Fruit fly (Drosophila melanogaster) whole organism, embryonic: Measurements from ENCODE around the gene Arp8.

Experiments
- CG1603 ChIP-seq: fragments of 200-800 bp; sonication (Bioruptor generic); optimal IDR thresholded peaks from 2 replicates; lab custom pipeline; 2019; ENCODE audit warnings: missing biosample characterization, mild to moderate bottlenecking, missing genetic modification characterization, moderate library complexity
- CG17359 ChIP-seq: fragments of 200-800 bp; sonication (Bioruptor generic); optimal IDR thresholded peaks from 3 replicates; lab custom pipeline; 2018; ENCODE audit warnings: missing biosample characterization, mild to moderate bottlenecking, missing genetic modification characterization, moderate library complexity
- CG1832 ChIP-seq: fragments of 200-800 bp; sonication (Bioruptor generic); optimal IDR thresholded peaks from 2 replicates; lab custom pipeline; 2017; ENCODE audit warnings: missing biosample characterization, mild to moderate bottlenecking, missing genetic modification characterization, inconsistent platforms
- CG2712 ChIP-seq: fragments of 200-800 bp; optimal IDR thresholded peaks from 3 replicates; lab custom pipeline; 2019; ENCODE audit warnings: missing biosample characterization, mild to moderate bottlenecking, missing genetic modification characterization, moderate library complexity
- CG7987 ChIP-seq: fragments of 200-800 bp; sonication (Bioruptor generic); optimal IDR thresholded peaks from 2 replicates; lab custom pipeline; 2018; ENCODE audit warnings: missing biosample characterization, mild to moderate bottlenecking, missing genetic modification characterization, moderate library complexity
- E2f1 ChIP-seq: fragments of 200-800 bp; sonication (Bioruptor generic); IDR thresholded peaks from 2 replicates; pipeline ENCODE4 v1.3.6; 2022; ENCODE audit warnings: missing biosample characterization, missing genetic modification characterization
- Ets65A ChIP-seq: fragments of 200-800 bp; sonication (Bioruptor generic); peaks from one replicate; lab custom pipeline; 2016; ENCODE audit warnings: missing biosample characterization, missing genetic modification characterization
- Hmr ChIP-seq: fragments of 200-800 bp; sonication (Bioruptor generic); optimal IDR thresholded peaks from 3 replicates; lab custom pipeline; 2017; ENCODE audit warnings: mild to moderate bottlenecking, missing biosample characterization, missing genetic modification reagents, missing genetic modification characterization
- Kr ChIP-seq: fragments of 200-800 bp; sonication (Bioruptor generic); optimal IDR thresholded peaks from 2 replicates; lab custom pipeline; 2017; ENCODE audit warnings: missing biosample characterization, mild to moderate bottlenecking, missing genetic modification characterization
- MESR4 ChIP-seq: fragments of 200-800 bp; sonication (Bioruptor generic); optimal IDR thresholded peaks from 2 replicates; lab custom pipeline; 2018; ENCODE audit warnings: missing biosample characterization, mild to moderate bottlenecking, missing genetic modification characterization, moderate library complexity
- Nf-YB ChIP-seq: fragments of 200-800 bp; sonication (Bioruptor generic); optimal IDR thresholded peaks from 3 replicates; lab custom pipeline; 2019; ENCODE audit warnings: missing biosample characterization, mild to moderate bottlenecking, missing genetic modification characterization, moderate library complexity
- Nf-YC ChIP-seq: fragments of 200-800 bp; optimal IDR thresholded peaks from 3 replicates; lab custom pipeline; 2019; ENCODE audit warnings: missing biosample characterization, mild to moderate bottlenecking, missing genetic modification characterization, moderate library complexity
- Pdp1 ChIP-seq, 2 experiments: fragments of 200-800 bp; sonication (Bioruptor generic); optimal IDR thresholded peaks; 3 replicates each; lab custom pipeline; 2016; ENCODE audit warnings: missing biosample characterization in 2 of 2, missing genetic modification characterization in 2 of 2, mild to moderate bottlenecking in 1 of 2, moderate library complexity in 1 of 2
- Trl ChIP-seq, 3 experiments: fragments of >200 bp in 2 of 3; fragments of 200-800 bp in 1 of 3; sonication (Bioruptor generic) in 1 of 3; optimal IDR thresholded peaks; 2 replicates in 1 of 3; 3 replicates in 2 of 3; lab custom pipeline; 2016 to 2017; ENCODE audit warnings: missing biosample characterization in 1 of 3, missing genetic modification characterization in 1 of 3
- al ChIP-seq: fragments of 200-800 bp; sonication (Bioruptor generic); IDR thresholded peaks from 2 replicates; pipeline ENCODE4 v1.3.6; 2022; ENCODE audit warnings: missing biosample characterization, missing genetic modification characterization
- dmrt11E ChIP-seq: fragments of 200-800 bp; sonication (Bioruptor generic); optimal IDR thresholded peaks from 3 replicates; lab custom pipeline; 2018; ENCODE audit warnings: missing biosample characterization, mild to moderate bottlenecking, missing genetic modification characterization, moderate library complexity
- dpn ChIP-seq, 2 experiments: fragments of 200-800 bp; sonication (Bioruptor generic); optimal IDR thresholded peaks; 3 replicates each; lab custom pipeline; 2016; ENCODE audit warnings: missing biosample characterization in 2 of 2, missing genetic modification characterization in 2 of 2
- fd64A ChIP-seq: fragments of 200-800 bp; sonication (Bioruptor generic); optimal IDR thresholded peaks from 3 replicates; lab custom pipeline; 2018; ENCODE audit warnings: missing biosample characterization, mild to moderate bottlenecking, missing genetic modification characterization
- gem ChIP-seq: fragments of 200-800 bp; sonication (Bioruptor generic); optimal IDR thresholded peaks from 2 replicates; lab custom pipeline; 2019; ENCODE audit warnings: missing biosample characterization, mild to moderate bottlenecking, missing genetic modification characterization, moderate library complexity
- oc ChIP-seq: fragments of 200-800 bp; sonication (Bioruptor generic); optimal IDR thresholded peaks from 2 replicates; lab custom pipeline; 2018; ENCODE audit warnings: missing biosample characterization, mild to moderate bottlenecking, missing genetic modification characterization, moderate library complexity
- otp ChIP-seq: fragments of 200-800 bp; sonication (Bioruptor generic); IDR thresholded peaks from 3 replicates; pipeline ENCODE4, ENCODE4 v1.3.6; 2022; ENCODE audit warnings: missing biosample characterization, missing genetic modification characterization
- sens ChIP-seq: fragments of 200-800 bp; sonication (Bioruptor generic); peaks from one replicate; lab custom pipeline; 2016; ENCODE audit warnings: missing biosample characterization, missing genetic modification characterization
- tgo ChIP-seq: fragments of 200-800 bp; sonication (Bioruptor generic); IDR thresholded peaks from 3 replicates; pipeline ENCODE4 v1.3.6; 2022; ENCODE audit warnings: missing biosample characterization, missing genetic modification characterization

Gene Arp8

DNA sequence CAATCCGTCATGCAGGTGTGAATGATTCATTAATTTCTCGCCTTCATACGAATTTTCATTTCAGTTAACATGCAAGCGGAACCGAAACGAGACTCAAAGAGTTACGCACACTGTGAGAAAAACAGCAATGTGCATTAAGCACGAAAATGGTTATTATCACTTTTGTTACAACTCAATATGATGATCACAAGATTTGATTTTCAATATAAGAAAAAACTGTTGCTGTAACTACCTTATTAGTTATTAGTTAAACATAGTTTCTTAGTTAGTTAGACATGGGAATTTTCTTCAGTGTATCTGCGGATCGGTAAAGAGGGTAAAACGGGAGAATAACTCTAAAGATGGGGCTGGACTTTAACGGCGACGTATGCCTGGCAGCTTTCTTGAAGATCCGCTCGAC is 45.8 kb downstream of the Arp8 start:
- TF ChIP-seq al (GFP tag; lab: Robert Waterston, UW) (no peak), dmrt11E (tag; lab: Kevin White, UChicago) (peak; percentile 25), CG1603 (tag; lab: Kevin White, UChicago) (peak; percentile 6), sens (peak; percentile 60), CG17359 (tag; lab: Kevin White, UChicago) (no peak), gem (tag; lab: Kevin White, UChicago) (peak; percentile 4), fd64A (GFP tag; lab: Kevin White, UChicago) (no peak), oc (tag; lab: Kevin White, UChicago) (no peak), CG2712 (tag; lab: Kevin White, UChicago) (peak; percentile 4)

- TF ChIP-seq Hmr (GFP tag; lab: Kevin White, UChicago) = no peak
- no peak for TF ChIP-seq CG7987 (GFP tag; lab: Kevin White, UChicago)
- TF ChIP-seq Nf-YB (GFP tag; lab: Kevin White, UChicago) = peak; percentile 23
- TF ChIP-seq Pdp1 (GFP tag; optimal IDR thresholded peaks at IDR 0.05; lab: Kevin White, UChicago) = no peak
- TF ChIP-seq E2f1 (GFP tag; lab: Robert Waterston, UW) = no peak
- TF ChIP-seq Ets65A (GFP tag; lab: Kevin White, UChicago) = peak; percentile 61
- no peak for TF ChIP-seq MESR4 (GFP tag; lab: Kevin White, UChicago)
- TF ChIP-seq Trl (optimal IDR thresholded peaks at IDR 0.05; lab: Kevin White, UChicago) = peak; percentile 29 to 38
- no peak for TF ChIP-seq Trl (GFP tag; optimal IDR thresholded peaks at IDR 0.05; lab: Kevin White, UChicago)
- TF ChIP-seq dpn (GFP tag; optimal IDR thresholded peaks at IDR 0.05; lab: Kevin White, UChicago) = no peak
- peak; percentile 83 for TF ChIP-seq Nf-YC (tag; lab: Kevin White, UChicago)
- no peak for TF ChIP-seq otp (GFP tag; lab: Robert Waterston, UW)
- TF ChIP-seq tgo (GFP tag; lab: Robert Waterston, UW) = no peak
- TF ChIP-seq Kr = peak; percentile 50
- TF ChIP-seq CG1832 (GFP tag; lab: Kevin White, UChicago) = peak; percentile 37
Observed at dm6 chrX:17812193-17812592, 48.4 kb downstream of the Arp8 start.
